Worm (Caenorhabditis elegans) whole organism, L2 larva: ENCODE measurements around the gene pdcd-2.

ENCODE experiments used
- ama-1 ChIP-seq: fragments of 150-350 bp; optimal IDR thresholded peaks from 2 replicates; lab custom pipeline; 2018; ENCODE audit warnings: inconsistent platforms
- ceh-82 ChIP-seq: fragments of 150-350 bp; optimal IDR thresholded peaks from 2 replicates; lab custom pipeline; 2014; ENCODE audit warnings: missing biosample characterization, missing genetic modification characterization
- egl-27 ChIP-seq: sonication (generic microtip); optimal IDR thresholded peaks from 3 replicates; lab custom pipeline; 2017; ENCODE audit warnings: missing biosample characterization, missing genetic modification reagents, missing genetic modification characterization
- elt-1 ChIP-seq: fragments of 150-350 bp; optimal IDR thresholded peaks from 2 replicates; lab custom pipeline; 2014; ENCODE audit warnings: missing biosample characterization, missing genetic modification characterization
- elt-3 ChIP-seq: sonication (generic microtip); optimal IDR thresholded peaks from 2 replicates; lab custom pipeline; 2017; ENCODE audit warnings: missing biosample characterization, missing genetic modification characterization
- lin-11 ChIP-seq: fragments of 150-350 bp; sonication (generic microtip); optimal IDR thresholded peaks from 2 replicates; lab custom pipeline; 2014; ENCODE audit warnings: missing biosample characterization, missing genetic modification characterization, inconsistent platforms, mixed read lengths
- lin-13 ChIP-seq: fragments of 150-350 bp; optimal IDR thresholded peaks from 2 replicates; lab custom pipeline; 2014; ENCODE audit warnings: missing biosample characterization, missing genetic modification reagents, missing genetic modification characterization
- mab-5 ChIP-seq: fragments of 150-350 bp; optimal IDR thresholded peaks from 2 replicates; lab custom pipeline; 2014; ENCODE audit warnings: missing biosample characterization, missing genetic modification characterization
- nhr-25 ChIP-seq: fragments of 150-350 bp; sonication (generic microtip); optimal IDR thresholded peaks from 3 replicates; lab custom pipeline; 2014; ENCODE audit warnings: missing biosample characterization, missing genetic modification characterization
- nhr-6 ChIP-seq: fragments of 150-350 bp; optimal IDR thresholded peaks from 2 replicates; lab custom pipeline; 2014; ENCODE audit warnings: missing biosample characterization, missing genetic modification characterization
- snpc-4 ChIP-seq: fragments of 150-350 bp; optimal IDR thresholded peaks from 2 replicates; lab custom pipeline; 2014; ENCODE audit warnings: missing biosample characterization, missing genetic modification characterization
- unc-62 ChIP-seq: fragments of 150-350 bp; optimal IDR thresholded peaks from 2 replicates; lab custom pipeline; 2014; ENCODE audit warnings: missing biosample characterization, missing genetic modification reagents, missing genetic modification characterization
- zag-1 ChIP-seq: fragments of 150-350 bp; optimal IDR thresholded peaks from 2 replicates; lab custom pipeline; 2014; ENCODE audit warnings: missing biosample characterization, missing genetic modification characterization

ce11 chrIII:4429402-4429801, 11.5 kb upstream of the pdcd-2 start, which contains the start of gene C28A5.6:
- TF ChIP-seq mab-5 (tag; lab: Kevin White, UChicago) (no peak), egl-27 (no peak), ama-1 (lab: Kevin White, UChicago) (no peak), ceh-82 (no peak), unc-62 (GFP tag; lab: Kevin White, UChicago) (no peak), lin-13 (GFP tag; lab: Kevin White, UChicago) (no peak), elt-3 (no peak), snpc-4 (tag; lab: Kevin White, UChicago) (no peak), zag-1 (tag; lab: Kevin White, UChicago) (no peak), nhr-25 (tag; lab: Kevin White, UChicago) (no peak), lin-11 (no peak), nhr-6 (tag; lab: Kevin White, UChicago) (no peak), elt-1 (tag; lab: Kevin White, UChicago) (no peak)
